Worm (Caenorhabditis elegans) whole organism, early embryonic: Measurements from ENCODE around the gene T26A8.3.

Experiments
- B0310.2 ChIP-seq: sonication (generic microtip); optimal IDR thresholded peaks from 2 replicates; lab custom pipeline; 2016; ENCODE audit warnings: mild to moderate bottlenecking, missing genetic modification characterization, missing compliant biosample characterization
- F13C5.2 ChIP-seq: sonication (generic microtip); optimal IDR thresholded peaks from 2 replicates; lab custom pipeline; 2017; ENCODE audit warnings: mild to moderate bottlenecking, missing genetic modification characterization, inconsistent platforms, missing compliant biosample characterization
- aly-1 ChIP-seq: sonication (generic microtip); optimal IDR thresholded peaks from 2 replicates; lab custom pipeline; 2016; ENCODE audit warnings: missing genetic modification characterization, missing compliant biosample characterization
- ama-1 ChIP-seq: fragments of 150-350 bp; optimal IDR thresholded peaks from 2 replicates; lab custom pipeline; 2014
- ceh-13 ChIP-seq: fragments of 200-800 bp; sonication (Bioruptor generic); optimal IDR thresholded peaks from 2 replicates; lab custom pipeline; 2018; ENCODE audit warnings: mild to moderate bottlenecking, missing genetic modification characterization, missing compliant biosample characterization
- ceh-36 ChIP-seq: sonication (generic microtip); optimal IDR thresholded peaks from 2 replicates; lab custom pipeline; 2016; ENCODE audit warnings: missing genetic modification characterization, inconsistent platforms, missing compliant biosample characterization
- ets-7 ChIP-seq: sonication (generic microtip); optimal IDR thresholded peaks from 2 replicates; lab custom pipeline; 2016; ENCODE audit warnings: missing genotype, missing genetic modification characterization, missing compliant biosample characterization
- hmbx-1 ChIP-seq: sonication (generic microtip); optimal IDR thresholded peaks from 2 replicates; lab custom pipeline; 2016; ENCODE audit warnings: mild to moderate bottlenecking, missing genetic modification characterization, missing compliant biosample characterization
- pes-1 ChIP-seq: fragments of 200-800 bp; sonication (Bioruptor generic); IDR thresholded peaks from 2 replicates; pipeline ENCODE4 v1.3.6; 2022; ENCODE audit warnings: missing genetic modification reagents, missing genetic modification characterization, missing compliant biosample characterization
- tbx-11 ChIP-seq: fragments of 200-800 bp; sonication (Bioruptor generic); IDR thresholded peaks from 2 replicates; pipeline ENCODE4 v1.3.6; 2022; ENCODE audit warnings: missing genetic modification characterization, missing compliant biosample characterization
- tbx-37 ChIP-seq: fragments of 200-800 bp; sonication (Bioruptor generic); conservative IDR thresholded peaks from 2 replicates; pipeline ENCODE4 v1.3.6; 2022; ENCODE audit warnings: missing genetic modification reagents, missing genetic modification characterization, missing compliant biosample characterization
- tra-4 ChIP-seq: sonication (generic microtip); optimal IDR thresholded peaks from 2 replicates; lab custom pipeline; 2017; ENCODE audit warnings: missing genetic modification characterization, missing compliant biosample characterization

ce11 chrIV:8476166-8476565 lies 49.7 kb upstream of the T26A8.3 start:
- TF ChIP-seq ama-1 (lab: Kevin White, UChicago) = no peak
- no peak for TF ChIP-seq tbx-11 (GFP tag; lab: Robert Waterston, UW)
- TF ChIP-seq ceh-13 (GFP tag; lab: Kevin White, UChicago) = no peak
- no peak for TF ChIP-seq tbx-37
- no peak for TF ChIP-seq B0310.2
- TF ChIP-seq hmbx-1 (tag; lab: Kevin White, UChicago) = no peak
- no peak for TF ChIP-seq aly-1 (tag; lab: Kevin White, UChicago)
- TF ChIP-seq ets-7 (tag; lab: Kevin White, UChicago) = no peak
- no peak for TF ChIP-seq F13C5.2
- TF ChIP-seq pes-1 (GFP tag; lab: Robert Waterston, UW) = no peak
- TF ChIP-seq tra-4 = no peak
- TF ChIP-seq ceh-36 = no peak
